Worm (Caenorhabditis elegans) whole organism, late embryonic: ENCODE results near the gene Y116A8C.3.
"Not testable (repeated sequence)": the region's sequence is repeated elsewhere in the genome, so short reads cannot be mapped to it uniquely, and the experiment has no call there.

Source experiments
- C38D4.7 ChIP-seq: fragments of 200-800 bp; sonication (Bioruptor generic); optimal IDR thresholded peaks from 2 replicates; lab custom pipeline; 2018; ENCODE audit warnings: mild to moderate bottlenecking, missing genetic modification characterization, moderate library complexity, missing compliant biosample characterization
- F13H6.1 ChIP-seq: sonication (generic microtip); optimal IDR thresholded peaks from 2 replicates; lab custom pipeline; 2016; ENCODE audit warnings: missing genetic modification characterization, missing compliant biosample characterization
- K09A11.1 ChIP-seq: sonication (generic microtip); optimal IDR thresholded peaks from 2 replicates; lab custom pipeline; 2017; ENCODE audit warnings: antibody characterized with exemption, mild to moderate bottlenecking, missing genetic modification characterization, missing compliant biosample characterization; ENCODE audit not compliant: insufficient read depth
- T23F11.4 ChIP-seq: fragments of 200-800 bp; sonication (Bioruptor generic); optimal IDR thresholded peaks from 2 replicates; lab custom pipeline; 2018; ENCODE audit warnings: mild to moderate bottlenecking, missing genetic modification characterization, missing compliant biosample characterization
- ahr-1 ChIP-seq: sonication (generic microtip); optimal IDR thresholded peaks from 2 replicates; lab custom pipeline; 2016; ENCODE audit warnings: missing genetic modification characterization, missing compliant biosample characterization
- ceh-14 ChIP-seq: sonication (generic microtip); optimal IDR thresholded peaks from 2 replicates; lab custom pipeline; 2016; ENCODE audit warnings: missing genotype, missing genetic modification characterization, missing compliant biosample characterization
- ceh-18 ChIP-seq: sonication (generic microtip); optimal IDR thresholded peaks from 2 replicates; lab custom pipeline; 2016; ENCODE audit warnings: missing genetic modification characterization, missing compliant biosample characterization
- ceh-22 ChIP-seq: sonication (generic microtip); optimal IDR thresholded peaks from 2 replicates; lab custom pipeline; 2017; ENCODE audit warnings: missing biosample characterization, missing genetic modification characterization
- ceh-24 ChIP-seq: sonication (generic microtip); optimal IDR thresholded peaks from 2 replicates; lab custom pipeline; 2016; ENCODE audit warnings: mild to moderate bottlenecking, missing genetic modification characterization, missing compliant biosample characterization
- ceh-31 ChIP-seq: sonication (generic microtip); optimal IDR thresholded peaks from 2 replicates; lab custom pipeline; 2016; ENCODE audit warnings: missing genetic modification characterization, missing compliant biosample characterization
- ceh-45 ChIP-seq: fragments of 200-800 bp; sonication (Bioruptor generic); IDR thresholded peaks from 2 replicates; pipeline ENCODE4 v1.3.6; 2022; ENCODE audit warnings: missing genetic modification reagents, missing genetic modification characterization, missing compliant biosample characterization
- ceh-9 ChIP-seq: sonication (generic microtip); optimal IDR thresholded peaks from 2 replicates; lab custom pipeline; 2016; ENCODE audit warnings: mild to moderate bottlenecking, missing genetic modification characterization, inconsistent platforms, missing compliant biosample characterization
- dmd-4 ChIP-seq: sonication (generic microtip); optimal IDR thresholded peaks from 2 replicates; lab custom pipeline; 2016; ENCODE audit warnings: borderline replicate concordance, missing genetic modification characterization, missing compliant biosample characterization
- elt-2 ChIP-seq: sonication (generic microtip); optimal IDR thresholded peaks from 2 replicates; lab custom pipeline; 2016; ENCODE audit warnings: missing genetic modification reagents, missing genetic modification characterization, missing compliant biosample characterization
- elt-4 ChIP-seq: sonication (generic microtip); optimal IDR thresholded peaks from 2 replicates; lab custom pipeline; 2016; ENCODE audit warnings: missing genetic modification characterization, missing compliant biosample characterization
- eyg-1 ChIP-seq: sonication (generic microtip); optimal IDR thresholded peaks from 2 replicates; lab custom pipeline; 2016; ENCODE audit warnings: missing genotype, missing genetic modification characterization, missing compliant biosample characterization
- fax-1 ChIP-seq: sonication (generic microtip); optimal IDR thresholded peaks from 2 replicates; lab custom pipeline; 2016; ENCODE audit warnings: missing genotype, missing genetic modification characterization, missing compliant biosample characterization
- fkh-10 ChIP-seq: fragments of 150-350 bp; optimal IDR thresholded peaks from 2 replicates; lab custom pipeline; 2014; ENCODE audit warnings: missing biosample characterization, missing genetic modification reagents, missing genetic modification characterization
- fkh-6 ChIP-seq: sonication (generic microtip); optimal IDR thresholded peaks from 2 replicates; lab custom pipeline; 2016; ENCODE audit warnings: missing genetic modification characterization, missing compliant biosample characterization
- hlh-13 ChIP-seq: fragments of 200-800 bp; sonication (Bioruptor generic); optimal IDR thresholded peaks from 2 replicates; lab custom pipeline; 2018; ENCODE audit warnings: mild to moderate bottlenecking, missing genetic modification characterization, missing compliant biosample characterization
- hlh-15 ChIP-seq: sonication (generic microtip); optimal IDR thresholded peaks from 2 replicates; lab custom pipeline; 2016; ENCODE audit warnings: missing genetic modification characterization, missing compliant biosample characterization
- hlh-8 ChIP-seq: sonication (generic microtip); optimal IDR thresholded peaks from 2 replicates; lab custom pipeline; 2016; ENCODE audit warnings: missing genotype, missing genetic modification characterization, missing compliant biosample characterization
- madf-2 ChIP-seq: sonication (generic microtip); optimal IDR thresholded peaks from 2 replicates; lab custom pipeline; 2017; ENCODE audit warnings: missing genetic modification characterization, missing compliant biosample characterization
- mec-3 ChIP-seq: sonication (generic microtip); optimal IDR thresholded peaks from 2 replicates; lab custom pipeline; 2016; ENCODE audit warnings: borderline replicate concordance, missing genetic modification characterization, missing compliant biosample characterization
- nfya-1 ChIP-seq: sonication (generic microtip); optimal IDR thresholded peaks from 2 replicates; lab custom pipeline; 2017; ENCODE audit warnings: missing genetic modification characterization, mild to moderate bottlenecking, missing compliant biosample characterization, antibody characterized with exemption, moderate library complexity
- nhr-11 ChIP-seq: fragments of 150-350 bp; optimal IDR thresholded peaks from 2 replicates; lab custom pipeline; 2014; ENCODE audit warnings: missing biosample characterization, missing genetic modification characterization
- nhr-232 ChIP-seq: sonication (generic microtip); optimal IDR thresholded peaks from 2 replicates; lab custom pipeline; 2016; ENCODE audit warnings: missing genetic modification characterization, missing compliant biosample characterization
- pag-3 ChIP-seq: sonication (generic microtip); optimal IDR thresholded peaks from 2 replicates; lab custom pipeline; 2016; ENCODE audit warnings: missing compliant biosample characterization, missing genetic modification characterization, borderline replicate concordance
- pat-9 ChIP-seq: fragments of 200-800 bp; sonication (Bioruptor generic); optimal IDR thresholded peaks from 2 replicates; lab custom pipeline; 2018; ENCODE audit warnings: mild to moderate bottlenecking, missing genetic modification characterization, moderate library complexity, missing compliant biosample characterization
- syd-9 ChIP-seq: sonication (generic microtip); optimal IDR thresholded peaks from 2 replicates; lab custom pipeline; 2016; ENCODE audit warnings: mild to moderate bottlenecking, missing genetic modification characterization, moderate library complexity, missing compliant biosample characterization
- ttx-3 ChIP-seq: sonication (generic microtip); optimal IDR thresholded peaks from 2 replicates; lab custom pipeline; 2016; ENCODE audit warnings: missing genetic modification reagents, missing genetic modification characterization, missing compliant biosample characterization
- unc-42 ChIP-seq: sonication (generic microtip); optimal IDR thresholded peaks from 2 replicates; lab custom pipeline; 2016; ENCODE audit warnings: missing genotype, missing genetic modification characterization, missing compliant biosample characterization
- unc-86 ChIP-seq: sonication (generic microtip); optimal IDR thresholded peaks from 2 replicates; lab custom pipeline; 2016; ENCODE audit warnings: missing genetic modification characterization, missing compliant biosample characterization
- ztf-16 ChIP-seq: sonication (generic microtip); optimal IDR thresholded peaks from 2 replicates; lab custom pipeline; 2017; ENCODE audit warnings: missing genetic modification characterization, missing compliant biosample characterization

Y116A8C.3 gene

ce11 chrIV:16895288-16895687 lies 20.6 kb upstream of the Y116A8C.3 start, which contains the start of gene T06A10.2:
T06A10.2 (plus strand) TSS chrIV:16895588.
- TF ChIP-seq madf-2, ttx-3, nhr-11 (tag; lab: Kevin White, UChicago): not testable (repeated sequence)
- TF ChIP-seq, all 69 proteins: peak for 0; not testable (repeated sequence) for 69

ce11 chrIV:16898205-16898604 lies 17.6 kb upstream of the Y116A8C.3 start:
- TF ChIP-seq C38D4.7 (GFP tag; lab: Kevin White, UChicago) (no peak), ceh-31 (tag; lab: Kevin White, UChicago) (no peak)

- TF ChIP-seq dmd-4 (no peak), ceh-22 (no peak), ceh-31 (tag; lab: Kevin White, UChicago) (no peak), eyg-1 (tag; lab: Kevin White, UChicago) (no peak), pat-9 (no peak), fkh-10 (no peak), ztf-16 (no peak), K09A11.1 (tag; lab: Kevin White, UChicago) (no peak), hlh-8 (tag; lab: Kevin White, UChicago) (no peak), syd-9 (tag; lab: Kevin White, UChicago) (no peak), unc-42 (no peak), ceh-45 (no peak), pag-3 (tag; lab: Kevin White, UChicago) (no peak), ceh-24 (tag; lab: Kevin White, UChicago) (no peak), madf-2 (tag; lab: Kevin White, UChicago) (no peak), fkh-6 (no peak), ttx-3 (tag; lab: Kevin White, UChicago) (no peak), elt-2 (tag; lab: Kevin White, UChicago) (no peak)
- TF ChIP-seq, all 69 proteins: peak for 0
These were observed 2.1 kb downstream of the Y116A8C.3 start, which contains the start of the genes Y116A8C.469 and Y116A8C.468 for ce11 chrIV:16917831-16918429. Y116A8C.469 (minus strand) TSS chrIV:16917931. Y116A8C.468 (plus strand) TSS chrIV:16918379.

- TF ChIP-seq ceh-24 (tag; lab: Kevin White, UChicago) (no peak), ceh-18 (tag; lab: Kevin White, UChicago) (no peak), madf-2 (tag; lab: Kevin White, UChicago) (no peak), F13H6.1 (tag; lab: Kevin White, UChicago) (no peak), elt-2 (tag; lab: Kevin White, UChicago) (no peak), nhr-232 (tag; lab: Kevin White, UChicago) (no peak)
These were observed 3.4 kb downstream of the Y116A8C.3 start, which contains the start of the genes Y116A8C.470 and Y116A8C.463 for ce11 chrIV:16919212-16919775. Y116A8C.470 (minus strand) TSS chrIV:16919312. Y116A8C.463 (plus strand) TSS chrIV:16919725.

- TF ChIP-seq pag-3 (tag; lab: Kevin White, UChicago) (no peak), dmd-4 (no peak), ceh-14 (tag; lab: Kevin White, UChicago) (no peak), nfya-1 (no peak), mec-3 (tag; lab: Kevin White, UChicago) (no peak), T23F11.4 (GFP tag; lab: Kevin White, UChicago) (no peak), nhr-11 (tag; lab: Kevin White, UChicago) (no peak), madf-2 (tag; lab: Kevin White, UChicago) (no peak), unc-86 (tag; lab: Kevin White, UChicago) (no peak), hlh-15 (no peak), ceh-9 (tag; lab: Kevin White, UChicago) (no peak), hlh-13 (GFP tag; lab: Kevin White, UChicago) (no peak), fax-1 (tag; lab: Kevin White, UChicago) (no peak), elt-2 (tag; lab: Kevin White, UChicago) (no peak), ceh-22 (no peak), ahr-1 (tag; lab: Kevin White, UChicago) (no peak), elt-4 (no peak), ceh-45 (no peak), pat-9 (no peak), nhr-232 (tag; lab: Kevin White, UChicago) (no peak)
These were observed 4.2 kb downstream of the Y116A8C.3 start, which contains the start of gene nep-23 for ce11 chrIV:16920041-16920440. nep-23 (plus strand) TSS chrIV:16920341.
